Fruit fly (Drosophila melanogaster) whole organism, embryonic: ENCODE results near the gene CG1998.

Experiments used
- CG10431 ChIP-seq: fragments of 200-800 bp; sonication (Bioruptor generic); optimal IDR thresholded peaks from 3 replicates; lab custom pipeline; 2018; ENCODE audit warnings: missing biosample characterization, mild to moderate bottlenecking, missing genetic modification characterization
- CG11085 ChIP-seq: fragments of 200-800 bp; sonication (Bioruptor generic); IDR thresholded peaks from 2 replicates; pipeline ENCODE4 v1.3.6; 2022; ENCODE audit warnings: missing biosample characterization, missing genetic modification characterization
- CG12104 ChIP-seq: fragments of 200-800 bp; sonication (Bioruptor generic); optimal IDR thresholded peaks from 3 replicates; lab custom pipeline; 2016; ENCODE audit warnings: missing biosample characterization, missing genetic modification characterization
- CG12299 ChIP-seq: fragments of 200-800 bp; sonication (Bioruptor generic); optimal IDR thresholded peaks from 2 replicates; lab custom pipeline; 2018; ENCODE audit warnings: missing biosample characterization, mild to moderate bottlenecking, missing genetic modification characterization
- CG12391 ChIP-seq: fragments of 200-800 bp; sonication (Bioruptor generic); optimal IDR thresholded peaks from 3 replicates; lab custom pipeline; 2018; ENCODE audit warnings: missing biosample characterization, mild to moderate bottlenecking, missing genetic modification characterization, moderate library complexity
- CG12659 ChIP-seq: fragments of 200-800 bp; sonication (Bioruptor generic); optimal IDR thresholded peaks from 3 replicates; lab custom pipeline; 2017; ENCODE audit warnings: mild to moderate bottlenecking, missing biosample characterization, missing genetic modification reagents, missing genetic modification characterization
- CG15011 ChIP-seq: fragments of 200-800 bp; sonication (Bioruptor generic); optimal IDR thresholded peaks from 3 replicates; lab custom pipeline; 2018; ENCODE audit warnings: missing biosample characterization, mild to moderate bottlenecking, missing genetic modification characterization
- CG1602 ChIP-seq: fragments of 200-800 bp; sonication (Bioruptor generic); optimal IDR thresholded peaks from 3 replicates; lab custom pipeline; 2016; ENCODE audit warnings: missing biosample characterization, missing genetic modification characterization
- CG17186 ChIP-seq: fragments of 200-800 bp; sonication (Bioruptor generic); optimal IDR thresholded peaks from 3 replicates; lab custom pipeline; 2017; ENCODE audit warnings: missing biosample characterization, missing genetic modification reagents, missing genetic modification characterization
- CG17359 ChIP-seq: fragments of 200-800 bp; sonication (Bioruptor generic); optimal IDR thresholded peaks from 3 replicates; lab custom pipeline; 2018; ENCODE audit warnings: missing biosample characterization, mild to moderate bottlenecking, missing genetic modification characterization, moderate library complexity
- CG17612 ChIP-seq: fragments of 200-800 bp; sonication (Bioruptor generic); IDR thresholded peaks from 2 replicates; pipeline ENCODE4 v1.3.6; 2022; ENCODE audit warnings: missing biosample characterization, missing genetic modification characterization
- CG17912 ChIP-seq: fragments of 200-800 bp; sonication (Bioruptor generic); optimal IDR thresholded peaks from 2 replicates; lab custom pipeline; 2018; ENCODE audit warnings: missing biosample characterization, mild to moderate bottlenecking, missing genetic modification characterization
- CG1792 ChIP-seq: fragments of 200-800 bp; sonication (Bioruptor generic); optimal IDR thresholded peaks from 2 replicates; lab custom pipeline; 2016; ENCODE audit warnings: missing biosample characterization, missing genetic modification characterization
- CG18599 ChIP-seq: fragments of 200-800 bp; sonication (Bioruptor generic); optimal IDR thresholded peaks from 3 replicates; lab custom pipeline; 2017; ENCODE audit warnings: missing biosample characterization, missing genetic modification characterization, mild to moderate bottlenecking, moderate library complexity, missing genetic modification reagents
- CG2120 ChIP-seq: fragments of 200-800 bp; sonication (Bioruptor generic); optimal IDR thresholded peaks from 3 replicates; lab custom pipeline; 2016; ENCODE audit warnings: missing biosample characterization, missing genetic modification characterization
- CG6175 ChIP-seq: fragments of 200-800 bp; sonication (Bioruptor generic); IDR thresholded peaks from 3 replicates; pipeline ENCODE4 v1.3.6; 2022; ENCODE audit warnings: missing biosample characterization, missing genetic modification characterization
- CkIIα-i1 ChIP-seq: fragments of 200-800 bp; sonication (Bioruptor generic); IDR thresholded peaks from 2 replicates; pipeline ENCODE4 v1.3.6; 2022; ENCODE audit warnings: missing biosample characterization, missing genetic modification characterization
- Dip2 ChIP-seq: fragments of 200-800 bp; sonication (Bioruptor generic); IDR thresholded peaks from 2 replicates; pipeline ENCODE4 v1.3.6; 2022; ENCODE audit warnings: missing biosample characterization, missing genetic modification characterization
- ERR ChIP-seq: fragments of 200-800 bp; sonication (Bioruptor generic); optimal IDR thresholded peaks from 2 replicates; lab custom pipeline; 2016; ENCODE audit warnings: missing biosample characterization, missing genetic modification characterization
- Eip74EF ChIP-seq, 2 experiments: fragments of 200-800 bp in 1 of 2; fragments of >200 bp in 1 of 2; sonication (Bioruptor generic) in 1 of 2; optimal IDR thresholded peaks; 2 replicates each; lab custom pipeline; 2017 to 2019; ENCODE audit warnings: missing biosample characterization in 2 of 2, missing genetic modification characterization in 2 of 2, mild to moderate bottlenecking in 1 of 2, moderate library complexity in 1 of 2
- HLH54F ChIP-seq: fragments of 200-800 bp; sonication (Bioruptor generic); optimal IDR thresholded peaks from 3 replicates; lab custom pipeline; 2016; ENCODE audit warnings: missing biosample characterization, missing genetic modification characterization
- Sox102F ChIP-seq: fragments of 200-800 bp; sonication (Bioruptor generic); optimal IDR thresholded peaks from 2 replicates; lab custom pipeline; 2018; ENCODE audit warnings: missing biosample characterization, mild to moderate bottlenecking, missing genetic modification characterization, moderate library complexity
- Ssrp ChIP-seq: fragments of 200-800 bp; sonication (Bioruptor generic); optimal IDR thresholded peaks from 2 replicates; lab custom pipeline; 2018; ENCODE audit warnings: missing biosample characterization, mild to moderate bottlenecking, missing genetic modification characterization, moderate library complexity
- Trl ChIP-seq, 3 experiments: fragments of >200 bp in 2 of 3; fragments of 200-800 bp in 1 of 3; sonication (Bioruptor generic) in 1 of 3; optimal IDR thresholded peaks; 2 replicates in 1 of 3; 3 replicates in 2 of 3; lab custom pipeline; 2016 to 2017; ENCODE audit warnings: missing biosample characterization in 1 of 3, missing genetic modification characterization in 1 of 3
- Xbp1 ChIP-seq: fragments of 200-800 bp; sonication (Bioruptor generic); optimal IDR thresholded peaks from 3 replicates; lab custom pipeline; 2016; ENCODE audit warnings: missing biosample characterization, mild to moderate bottlenecking, missing genetic modification characterization
- ase ChIP-seq: fragments of 200-800 bp; sonication (Bioruptor generic); IDR thresholded peaks from 3 replicates; pipeline ENCODE4 v1.3.6; 2022; ENCODE audit warnings: missing biosample characterization, missing genetic modification characterization
- cas ChIP-seq: fragments of 200-800 bp; sonication (Bioruptor generic); IDR thresholded peaks from 2 replicates; pipeline ENCODE4 v1.3.6; 2022; ENCODE audit warnings: missing biosample characterization, missing genetic modification characterization
- crc ChIP-seq: fragments of 200-800 bp; sonication (Bioruptor generic); optimal IDR thresholded peaks from 2 replicates; lab custom pipeline; 2016; ENCODE audit warnings: missing biosample characterization, missing genetic modification characterization
- dpn ChIP-seq, 2 experiments: fragments of 200-800 bp; sonication (Bioruptor generic); optimal IDR thresholded peaks; 3 replicates each; lab custom pipeline; 2016; ENCODE audit warnings: missing biosample characterization in 2 of 2, missing genetic modification characterization in 2 of 2
- ewg ChIP-seq: fragments of 200-800 bp; sonication (Bioruptor generic); optimal IDR thresholded peaks from 3 replicates; lab custom pipeline; 2017; ENCODE audit warnings: mild to moderate bottlenecking, missing biosample characterization, missing genetic modification reagents, missing genetic modification characterization
- fd102C ChIP-seq: fragments of 200-800 bp; sonication (Bioruptor generic); optimal IDR thresholded peaks from 2 replicates; lab custom pipeline; 2018; ENCODE audit warnings: missing biosample characterization, mild to moderate bottlenecking, missing genetic modification characterization, moderate library complexity
- gem ChIP-seq: fragments of 200-800 bp; sonication (Bioruptor generic); optimal IDR thresholded peaks from 2 replicates; lab custom pipeline; 2019; ENCODE audit warnings: missing biosample characterization, mild to moderate bottlenecking, missing genetic modification characterization, moderate library complexity
- gro ChIP-seq: fragments of 200-800 bp; sonication (Bioruptor generic); optimal IDR thresholded peaks from 2 replicates; lab custom pipeline; 2016; ENCODE audit warnings: missing biosample characterization, missing genetic modification characterization
- lab ChIP-seq: fragments of 200-800 bp; sonication (Bioruptor generic); optimal IDR thresholded peaks from 3 replicates; lab custom pipeline; 2017; ENCODE audit warnings: missing biosample characterization, missing genetic modification characterization, mild to moderate bottlenecking, moderate library complexity, missing genetic modification reagents
- lilli ChIP-seq: fragments of 200-800 bp; sonication (Bioruptor generic); optimal IDR thresholded peaks from 3 replicates; lab custom pipeline; 2016; ENCODE audit warnings: missing biosample characterization, missing genetic modification characterization
- lov ChIP-seq, 2 experiments: fragments of 200-800 bp in 1 of 2; fragments of >200 bp in 1 of 2; sonication (Bioruptor generic) in 1 of 2; IDR thresholded peaks in 1 of 2; optimal IDR thresholded peaks in 1 of 2; 2 replicates in 1 of 2; 3 replicates in 1 of 2; pipeline versions ENCODE4 v1.3.6 to Lab custom; 2017 to 2022; ENCODE audit warnings: missing biosample characterization in 1 of 2, missing genetic modification characterization in 1 of 2
- mirr ChIP-seq: fragments of 200-800 bp; sonication (Bioruptor generic); optimal IDR thresholded peaks from 3 replicates; lab custom pipeline; 2018; ENCODE audit warnings: missing biosample characterization, mild to moderate bottlenecking, missing genetic modification characterization
- nom ChIP-seq: fragments of 200-800 bp; sonication (Bioruptor generic); optimal IDR thresholded peaks from 2 replicates; lab custom pipeline; 2017; ENCODE audit warnings: missing biosample characterization, missing genetic modification characterization, mild to moderate bottlenecking, moderate library complexity, missing genetic modification reagents
- onecut ChIP-seq: fragments of 200-800 bp; sonication (Bioruptor generic); IDR thresholded peaks from 2 replicates; pipeline ENCODE4 v1.3.6; 2022; ENCODE audit warnings: missing biosample characterization, missing genetic modification characterization
- org-1 ChIP-seq: fragments of 200-800 bp; sonication (Bioruptor generic); optimal IDR thresholded peaks from 2 replicates; lab custom pipeline; 2017; ENCODE audit warnings: missing biosample characterization, missing genetic modification characterization
- prd ChIP-seq, 3 experiments: fragments of >200 bp in 2 of 3; fragments of 200-800 bp in 1 of 3; sonication (Bioruptor generic) in 1 of 3; optimal IDR thresholded peaks in 2 of 3; IDR thresholded peaks in 1 of 3; 2 replicates in 2 of 3; 3 replicates in 1 of 3; pipeline versions ENCODE4 v1.3.6 to Lab custom; 2017 to 2022; ENCODE audit warnings: missing biosample characterization in 1 of 3, missing genetic modification characterization in 1 of 3
- psq ChIP-seq: fragments of 200-800 bp; sonication (Bioruptor generic); optimal IDR thresholded peaks from 2 replicates; lab custom pipeline; 2017; ENCODE audit warnings: missing biosample characterization, missing genetic modification characterization
- ranshi ChIP-seq: fragments of 200-800 bp; sonication (Bioruptor generic); IDR thresholded peaks from 2 replicates; pipeline ENCODE4 v1.3.6; 2022; ENCODE audit warnings: missing biosample characterization, missing genetic modification characterization
- shn ChIP-seq: fragments of 200-800 bp; sonication (Bioruptor generic); optimal IDR thresholded peaks from 3 replicates; lab custom pipeline; 2016; ENCODE audit warnings: missing biosample characterization, missing genetic modification characterization
- vnd ChIP-seq: fragments of 200-800 bp; sonication (Bioruptor generic); IDR thresholded peaks from 3 replicates; pipeline ENCODE4 v1.3.6; 2022; ENCODE audit warnings: missing biosample characterization, missing genetic modification characterization; ENCODE audit not compliant: partially characterized antibody
- wek ChIP-seq: fragments of 200-800 bp; sonication (Bioruptor generic); optimal IDR thresholded peaks from 3 replicates; lab custom pipeline; 2018; ENCODE audit warnings: missing biosample characterization, mild to moderate bottlenecking, missing genetic modification characterization, moderate library complexity

The CG1998 gene

DNA sequence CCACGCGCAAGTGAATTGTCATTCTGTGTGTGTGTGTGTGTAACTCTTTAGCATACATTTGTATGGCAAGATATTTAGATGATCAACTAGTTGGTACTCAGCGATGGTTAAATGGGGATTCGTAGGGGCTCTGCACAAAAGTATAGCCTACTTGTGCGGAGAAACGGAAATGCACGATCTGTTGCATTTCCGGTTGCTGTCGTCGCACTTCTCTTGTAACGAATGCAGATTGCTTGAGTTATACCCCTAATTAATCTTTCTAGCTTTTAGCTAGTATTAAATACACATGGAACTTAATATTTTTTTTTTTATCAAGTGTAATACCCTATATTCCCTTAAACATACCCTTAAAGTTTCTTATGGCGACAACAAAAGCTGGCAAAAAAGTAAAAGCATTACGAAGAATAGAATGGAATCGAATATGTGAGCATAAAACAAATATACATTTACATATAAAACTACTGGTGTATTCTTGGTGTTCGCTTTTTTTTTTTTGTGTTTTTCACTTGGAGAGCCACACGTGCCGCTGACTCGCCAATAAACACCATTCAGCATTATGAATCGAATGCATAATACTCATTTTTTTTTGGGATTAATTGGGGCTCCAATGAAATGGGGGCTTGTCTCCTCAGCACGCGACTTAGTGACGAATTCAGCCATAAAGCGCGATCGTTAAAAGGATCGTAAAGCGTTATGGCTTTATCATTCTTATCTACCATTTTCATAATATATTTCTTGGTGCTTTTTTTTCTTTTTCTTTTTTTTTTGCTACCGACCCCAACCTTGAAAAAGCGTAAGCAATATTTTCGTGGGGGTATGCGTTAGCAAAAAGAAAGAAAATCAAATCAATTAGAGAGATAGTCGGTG is 21.5 kb downstream of the CG1998 start (continued):
- TF ChIP-seq CG6175 (GFP tag; lab: Robert Waterston, UW) (0 out of 3 replicates have a peak, but pooled peaks have one; percentile 45), CG17912 (no peak), ERR (GFP tag; lab: Kevin White, UChicago) (peak; percentile 40), CG17612 (GFP tag; lab: Robert Waterston, UW) (no peak), dpn (GFP tag; optimal IDR thresholded peaks at IDR 0.05; lab: Kevin White, UChicago) (peak in 1 of 2 experiments; percentile 54), CG12299 (tag; lab: Kevin White, UChicago) (no peak), Dip2 (GFP tag; lab: Robert Waterston, UW) (no peak), ase (no peak), cas (GFP tag; lab: Robert Waterston, UW) (no peak), lab (GFP tag; lab: Kevin White, UChicago) (peak; percentile 71), nom (GFP tag; lab: Kevin White, UChicago) (no peak), crc (GFP tag; lab: Kevin White, UChicago) (peak; percentile 27), CG17359 (tag; lab: Kevin White, UChicago) (no peak), HLH54F (GFP tag; lab: Kevin White, UChicago) (peak; percentile 78), CG17186 (GFP tag; lab: Kevin White, UChicago) (no peak), ewg (no peak), CG1602 (GFP tag; lab: Kevin White, UChicago) (no peak), lov (optimal IDR thresholded peaks at IDR 0.05; lab: Kevin White, UChicago) (no peak), lov (GFP tag; IDR thresholded peaks at IDR 0.05; lab: Robert Waterston, UW) (no peak), org-1 (GFP tag; lab: Kevin White, UChicago) (no peak), onecut (GFP tag; lab: Robert Waterston, UW) (no peak), prd (optimal IDR thresholded peaks at IDR 0.05; lab: Kevin White, UChicago) (no peak), prd (GFP tag; IDR thresholded peaks at IDR 0.05; lab: Robert Waterston, UW) (peak; percentile 46; the same call in 2 of the 3 replicates), lilli (peak; percentile 76), gem (tag; lab: Kevin White, UChicago) (peak; percentile 54), CG12104 (GFP tag; lab: Kevin White, UChicago) (peak; percentile 4), wek (GFP tag; lab: Kevin White, UChicago) (no peak), CG11085 (GFP tag; lab: Robert Waterston, UW) (peak; percentile 58), Eip74EF (GFP tag; optimal IDR thresholded peaks at IDR 0.05; lab: Kevin White, UChicago) (no peak), psq (no peak), Ssrp (tag; lab: Kevin White, UChicago) (no peak), gro (GFP tag; lab: Kevin White, UChicago) (peak; percentile 71), CG12391 (peak; percentile 22), CG15011 (peak; percentile 72), Sox102F (GFP tag; lab: Kevin White, UChicago) (no peak), fd102C (GFP tag; lab: Kevin White, UChicago) (no peak), CG1792 (GFP tag; lab: Kevin White, UChicago) (peak; percentile 1), Xbp1 (GFP tag; lab: Kevin White, UChicago) (peak; percentile 44), ranshi (GFP tag; lab: Robert Waterston, UW) (peak; percentile 39; the same call in 1 of the 2 replicates), CkIIα-i1 (GFP tag; lab: Robert Waterston, UW) (no peak), shn (GFP tag; lab: Kevin White, UChicago) (peak; percentile 33), CG10431 (no peak), Trl (optimal IDR thresholded peaks at IDR 0.05; lab: Kevin White, UChicago) (no peak), Trl (GFP tag; optimal IDR thresholded peaks at IDR 0.05; lab: Kevin White, UChicago) (peak; percentile 47), CG12659 (GFP tag; lab: Kevin White, UChicago) (peak; percentile 30), CG18599 (GFP tag; lab: Kevin White, UChicago) (peak; percentile 61), vnd (GFP tag; lab: Robert Waterston, UW) (no peak), CG2120 (peak; percentile 93), mirr (GFP tag; lab: Kevin White, UChicago) (no peak)
